Worm (Caenorhabditis elegans) whole organism, L4 larva: ENCODE results near the gene F40G12.4.

Experiments used
- F10B5.3 ChIP-seq: sonication (generic microtip); optimal IDR thresholded peaks from 2 replicates; lab custom pipeline; 2016; ENCODE audit warnings: mild to moderate bottlenecking, missing genetic modification characterization, missing compliant biosample characterization
- egl-27 ChIP-seq: sonication (generic microtip); optimal IDR thresholded peaks from 3 replicates; lab custom pipeline; 2017; ENCODE audit warnings: missing biosample characterization, missing genetic modification reagents, missing genetic modification characterization
- fkh-10 ChIP-seq: fragments of 150-350 bp; optimal IDR thresholded peaks from 2 replicates; lab custom pipeline; 2014; ENCODE audit warnings: missing biosample characterization, missing genetic modification reagents, missing genetic modification characterization
- lin-29 ChIP-seq: fragments of 200-800 bp; sonication (Bioruptor generic); IDR thresholded peaks from 2 replicates; pipeline ENCODE4 v1.3.6; 2022; ENCODE audit warnings: missing genetic modification reagents, missing genetic modification characterization, missing compliant biosample characterization
- lin-39 ChIP-seq: fragments of 150-350 bp; optimal IDR thresholded peaks from 2 replicates; lab custom pipeline; 2014; ENCODE audit warnings: missing biosample characterization, missing genetic modification reagents, missing genetic modification characterization
- mdl-1 ChIP-seq, 2 experiments: fragments of 150-350 bp in 1 of 2; sonication (generic microtip) in 1 of 2; optimal IDR thresholded peaks; 2 replicates each; lab custom pipeline; 2014 to 2017; ENCODE audit warnings: missing biosample characterization in 2 of 2, missing genetic modification characterization in 2 of 2
- nhr-77 ChIP-seq: fragments of 150-350 bp; optimal IDR thresholded peaks from 2 replicates; lab custom pipeline; 2014; ENCODE audit warnings: missing biosample characterization, missing genetic modification characterization
- pha-4 ChIP-seq, 2 experiments: fragments of 150-350 bp in 1 of 2; fragments of 200-800 bp in 1 of 2; sonication (Bioruptor generic) in 1 of 2; IDR thresholded peaks in 1 of 2; optimal IDR thresholded peaks in 1 of 2; 2 replicates each; pipeline versions ENCODE4 v1.3.6 to Lab custom; 2014 to 2022; ENCODE audit warnings: missing genetic modification characterization in 2 of 2, missing genetic modification reagents in 2 of 2, missing biosample characterization in 1 of 2, missing compliant biosample characterization in 1 of 2
- pqm-1 ChIP-seq: sonication (generic microtip); optimal IDR thresholded peaks from 2 replicates; lab custom pipeline; 2017; ENCODE audit warnings: missing biosample characterization, missing genetic modification characterization
- saeg-2 ChIP-seq: fragments of 200-800 bp; sonication (Bioruptor generic); IDR thresholded peaks from 2 replicates; pipeline ENCODE4 v1.3.6; 2022; ENCODE audit warnings: missing genetic modification reagents, missing genetic modification characterization, missing compliant biosample characterization
- skn-1 ChIP-seq: fragments of 150-350 bp; optimal IDR thresholded peaks from 2 replicates; lab custom pipeline; 2014; ENCODE audit warnings: missing biosample characterization, missing genetic modification characterization
- snpc-4 ChIP-seq: fragments of 150-350 bp; optimal IDR thresholded peaks from 2 replicates; lab custom pipeline; 2014; ENCODE audit warnings: missing biosample characterization, missing genetic modification characterization
- unc-62 ChIP-seq, 3 experiments: fragments of 150-350 bp in 1 of 3; sonication (generic microtip); optimal IDR thresholded peaks in 2 of 3; peaks in 1 of 3; 1 replicate in 1 of 3; 2 replicates in 2 of 3; lab custom pipeline; 2014 to 2017; ENCODE audit warnings: missing biosample characterization in 3 of 3, missing genetic modification characterization in 3 of 3, missing genetic modification reagents in 3 of 3, missing genotype in 1 of 3
- ztf-11 ChIP-seq: fragments of 150-350 bp; optimal IDR thresholded peaks from 2 replicates; lab custom pipeline; 2014; ENCODE audit warnings: missing biosample characterization, missing genetic modification characterization

DNA sequence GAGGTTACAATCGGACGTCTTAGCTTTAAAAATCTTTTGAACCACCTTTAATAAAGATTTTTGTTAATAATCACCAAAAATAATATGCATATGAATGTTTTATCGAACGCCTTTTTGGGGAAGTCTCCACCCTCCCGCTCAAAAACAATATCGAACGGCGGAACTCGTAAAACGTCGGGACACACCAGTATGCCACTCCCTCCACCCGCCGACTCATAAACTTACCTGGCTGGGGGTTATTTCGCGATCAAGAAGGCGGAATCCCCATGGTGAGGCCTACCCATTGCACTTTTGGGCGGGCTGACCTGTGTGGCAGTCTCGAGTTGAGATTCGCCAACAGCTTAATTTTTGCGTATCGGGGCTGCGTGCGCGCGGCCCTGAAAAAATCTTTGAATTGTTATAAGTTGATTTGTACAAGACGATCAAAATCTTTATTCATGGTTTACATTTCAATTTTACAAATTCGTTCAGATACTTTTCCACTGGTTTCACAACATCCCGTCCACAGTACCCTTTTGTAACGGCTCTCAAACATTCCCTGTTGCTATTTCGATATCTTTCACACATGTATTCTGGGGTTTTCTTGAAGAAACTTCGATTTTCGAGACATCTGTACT, 1.1 kb downstream of the F40G12.4 start:
- no peak for TF ChIP-seq fkh-10 (GFP tag; lab: Kevin White, UChicago)
- no peak for TF ChIP-seq lin-39 (tag; lab: Kevin White, UChicago)
- TF ChIP-seq nhr-77 (tag; lab: Kevin White, UChicago) = no peak
- TF ChIP-seq snpc-4 (tag; lab: Kevin White, UChicago) = no peak
- no peak for TF ChIP-seq pha-4 (GFP tag; IDR thresholded peaks at IDR 0.05; lab: Robert Waterston, UW)
- TF ChIP-seq pha-4 (tag; optimal IDR thresholded peaks at IDR 0.05; lab: Kevin White, UChicago) = no peak
- TF ChIP-seq saeg-2 (GFP tag; lab: Robert Waterston, UW) = no peak
- TF ChIP-seq pqm-1 (tag; lab: Kevin White, UChicago) = no peak
- TF ChIP-seq skn-1 (tag; lab: Kevin White, UChicago) = no peak
- TF ChIP-seq F10B5.3 (tag; lab: Kevin White, UChicago) = no peak
- no peak for TF ChIP-seq egl-27 (tag; lab: Kevin White, UChicago)
- TF ChIP-seq lin-29 (GFP tag; lab: Robert Waterston, UW) = no peak
- TF ChIP-seq ztf-11 = no peak
- TF ChIP-seq unc-62 (GFP tag; optimal IDR thresholded peaks at IDR 0.05 in 1 of 2; lab: Kevin White, UChicago) = no peak
- no peak for TF ChIP-seq unc-62 (tag; optimal IDR thresholded peaks at IDR 0.05; lab: Kevin White, UChicago)
- TF ChIP-seq mdl-1 (tag; optimal IDR thresholded peaks at IDR 0.05; lab: Kevin White, UChicago) = no peak
